Worm (Caenorhabditis elegans) whole organism, L2 larva: ENCODE data around the gene Y37H2A.10.

Experiments
- C34F6.9 ChIP-seq: fragments of 150-350 bp; optimal IDR thresholded peaks from 2 replicates; lab custom pipeline; 2014; ENCODE audit warnings: missing biosample characterization, missing genetic modification characterization
- R02D3.7 ChIP-seq: fragments of 150-350 bp; optimal IDR thresholded peaks from 2 replicates; lab custom pipeline; 2014; ENCODE audit warnings: missing biosample characterization, missing genetic modification characterization
- blmp-1 ChIP-seq: sonication (generic microtip); optimal IDR thresholded peaks from 2 replicates; lab custom pipeline; 2017; ENCODE audit warnings: missing genetic modification characterization, mild to moderate bottlenecking, missing compliant biosample characterization, antibody characterized with exemption, moderate library complexity; ENCODE audit not compliant: insufficient read depth
- ceh-16 ChIP-seq: fragments of 150-350 bp; optimal IDR thresholded peaks from 2 replicates; lab custom pipeline; 2014; ENCODE audit warnings: missing biosample characterization, missing genetic modification characterization
- dmd-4 ChIP-seq: sonication (generic microtip); optimal IDR thresholded peaks from 2 replicates; lab custom pipeline; 2017; ENCODE audit warnings: missing biosample characterization, missing genetic modification characterization
- gmeb-1 ChIP-seq: fragments of 150-350 bp; optimal IDR thresholded peaks from 2 replicates; lab custom pipeline; 2014; ENCODE audit warnings: missing biosample characterization, missing genetic modification characterization
- lin-39 ChIP-seq: fragments of 150-350 bp; optimal IDR thresholded peaks from 2 replicates; lab custom pipeline; 2014; ENCODE audit warnings: missing biosample characterization, missing genetic modification reagents, missing genetic modification characterization
- nhr-10 ChIP-seq: sonication (generic microtip); optimal IDR thresholded peaks from 2 replicates; lab custom pipeline; 2017; ENCODE audit warnings: missing biosample characterization, missing genetic modification characterization
- zag-1 ChIP-seq: fragments of 150-350 bp; optimal IDR thresholded peaks from 2 replicates; lab custom pipeline; 2014; ENCODE audit warnings: missing biosample characterization, missing genetic modification characterization

- TF ChIP-seq dmd-4: no peak
- no peak for TF ChIP-seq gmeb-1 (tag; lab: Kevin White, UChicago)
- TF ChIP-seq ceh-16 (tag; lab: Kevin White, UChicago): no peak
- TF ChIP-seq nhr-10 (tag; lab: Kevin White, UChicago): no peak
- no peak for TF ChIP-seq blmp-1 (tag; lab: Kevin White, UChicago)
- TF ChIP-seq C34F6.9 (tag; lab: Kevin White, UChicago): no peak
- TF ChIP-seq zag-1 (tag; lab: Kevin White, UChicago): no peak
- no peak for TF ChIP-seq R02D3.7 (tag; lab: Kevin White, UChicago)
- no peak for TF ChIP-seq lin-39 (tag; lab: Kevin White, UChicago)
Measured at ce11 chrV:18146077-18146476, 7.3 kb downstream of the Y37H2A.10 start, which contains the start of gene C14A6.3.
